Worm (Caenorhabditis elegans): Measurements from ENCODE around the gene aqp-11.

- TF ChIP-seq pha-4 (tag; optimal IDR thresholded peaks at IDR 0.05) (no peak), ztf-11 (tag; optimal IDR thresholded peaks at IDR 0.05) (no peak), cnd-1 (tag; optimal IDR thresholded peaks at IDR 0.05) (no peak), unc-62 (GFP tag; optimal IDR thresholded peaks at IDR 0.05) (no peak), mep-1 (tag; optimal IDR thresholded peaks at IDR 0.05) (no peak), nhr-237 (tag; optimal IDR thresholded peaks at IDR 0.05) (no peak), ceh-43 (GFP tag; optimal IDR thresholded peaks at IDR 0.05) (no peak), elt-1 (tag; optimal IDR thresholded peaks at IDR 0.05; ENCODE audit: borderline replicate concordance, insufficient read depth) (no peak), blmp-1 (tag; optimal IDR thresholded peaks at IDR 0.05) (no peak)
These were observed 24.5 kb upstream of the aqp-11 start for ce11 chrIII:13648540-13648939.

Data from whole organism, mixed stage, embryonic.